Fruit fly (Drosophila melanogaster) whole organism, embryonic: Measurements from ENCODE around the gene armi.
A peak's percentile ranks its signal among the peaks of the same experiment; 100 is the strongest.

ENCODE experiments used
- Atf6 ChIP-seq: fragments of 200-800 bp; sonication (Bioruptor generic); IDR thresholded peaks from 2 replicates; pipeline ENCODE4 v1.3.6; 2022; ENCODE audit warnings: missing biosample characterization, missing genetic modification characterization
- Bgb ChIP-seq: fragments of 200-800 bp; sonication (Bioruptor generic); IDR thresholded peaks from 2 replicates; pipeline ENCODE4 v1.3.6; 2022; ENCODE audit warnings: missing biosample characterization, missing genetic modification characterization; ENCODE audit not compliant: partially characterized antibody
- C15 ChIP-seq: fragments of 200-800 bp; sonication (Bioruptor generic); IDR thresholded peaks from 3 replicates; pipeline ENCODE4 v1.3.6; 2022; ENCODE audit warnings: missing biosample characterization, missing genetic modification characterization
- CG1024 ChIP-seq: fragments of 200-800 bp; sonication (Bioruptor generic); IDR thresholded peaks from 2 replicates; pipeline ENCODE4 v1.3.6; 2022; ENCODE audit warnings: missing biosample characterization, missing genetic modification characterization
- CG10321 ChIP-seq: fragments of 200-800 bp; sonication (Bioruptor generic); IDR thresholded peaks from 2 replicates; pipeline ENCODE4 v1.3.6; 2022; ENCODE audit warnings: missing biosample characterization, missing genetic modification characterization
- CG10366 ChIP-seq: fragments of 200-800 bp; sonication (Bioruptor generic); IDR thresholded peaks from 2 replicates; pipeline ENCODE4 v1.3.6; 2022; ENCODE audit warnings: missing biosample characterization, missing genetic modification characterization
- CG11504 ChIP-seq: fragments of 200-800 bp; sonication (Bioruptor generic); optimal IDR thresholded peaks from 3 replicates; lab custom pipeline; 2019; ENCODE audit warnings: missing biosample characterization, mild to moderate bottlenecking, missing genetic modification characterization, moderate library complexity
- CG11695 ChIP-seq: fragments of 200-800 bp; sonication (Bioruptor generic); IDR thresholded peaks from 3 replicates; pipeline ENCODE4 v1.3.6; 2022; ENCODE audit warnings: missing biosample characterization, missing genetic modification characterization
- CG12071 ChIP-seq: fragments of 200-800 bp; sonication (Bioruptor generic); optimal IDR thresholded peaks from 3 replicates; lab custom pipeline; 2018; ENCODE audit warnings: missing biosample characterization, mild to moderate bottlenecking, missing genetic modification characterization
- CG12104 ChIP-seq: fragments of 200-800 bp; sonication (Bioruptor generic); optimal IDR thresholded peaks from 3 replicates; lab custom pipeline; 2016; ENCODE audit warnings: missing biosample characterization, missing genetic modification characterization
- CG12219 ChIP-seq: fragments of 200-800 bp; sonication (Bioruptor generic); optimal IDR thresholded peaks from 3 replicates; lab custom pipeline; 2018; ENCODE audit warnings: missing biosample characterization, mild to moderate bottlenecking, missing genetic modification characterization
- CG12744 ChIP-seq: fragments of 200-800 bp; sonication (Bioruptor generic); optimal IDR thresholded peaks from 2 replicates; lab custom pipeline; 2016; ENCODE audit warnings: missing biosample characterization, missing genetic modification characterization
- CG13123 ChIP-seq: fragments of 200-800 bp; sonication (Bioruptor generic); optimal IDR thresholded peaks from 2 replicates; lab custom pipeline; 2016; ENCODE audit warnings: missing biosample characterization, missing genetic modification characterization
- CG13287 ChIP-seq: fragments of 200-800 bp; sonication (Bioruptor generic); IDR thresholded peaks from 2 replicates; pipeline ENCODE4 v1.3.6; 2022; ENCODE audit warnings: missing biosample characterization, missing genetic modification characterization; ENCODE audit not compliant: partially characterized antibody
- CG15696 ChIP-seq: fragments of 200-800 bp; sonication (Bioruptor generic); optimal IDR thresholded peaks from 2 replicates; lab custom pipeline; 2019; ENCODE audit warnings: missing biosample characterization, mild to moderate bottlenecking, missing genetic modification characterization, moderate library complexity
- CG2116 ChIP-seq: fragments of 200-800 bp; sonication (Bioruptor generic); optimal IDR thresholded peaks from 3 replicates; lab custom pipeline; 2018; ENCODE audit warnings: missing biosample characterization, mild to moderate bottlenecking, missing genetic modification characterization
- CG30403 ChIP-seq: fragments of 200-800 bp; sonication (Bioruptor generic); optimal IDR thresholded peaks from 3 replicates; lab custom pipeline; 2016; ENCODE audit warnings: missing biosample characterization, missing genetic modification characterization
- CG33213 ChIP-seq: fragments of 200-800 bp; sonication (Bioruptor generic); optimal IDR thresholded peaks from 3 replicates; lab custom pipeline; 2016; ENCODE audit warnings: missing biosample characterization, missing genetic modification characterization
- CG33557 ChIP-seq: fragments of 200-800 bp; sonication (Bioruptor generic); optimal IDR thresholded peaks from 2 replicates; lab custom pipeline; 2019; ENCODE audit warnings: missing biosample characterization, mild to moderate bottlenecking, missing genetic modification characterization, moderate library complexity
- CG3838 ChIP-seq: fragments of 200-800 bp; sonication (Bioruptor generic); optimal IDR thresholded peaks from 3 replicates; lab custom pipeline; 2016; ENCODE audit warnings: missing biosample characterization, missing genetic modification characterization
- CG4424 ChIP-seq: fragments of 200-800 bp; sonication (Bioruptor generic); optimal IDR thresholded peaks from 3 replicates; lab custom pipeline; 2016; ENCODE audit warnings: missing biosample characterization, missing genetic modification characterization
- CG6689 ChIP-seq: fragments of 200-800 bp; sonication (Bioruptor generic); IDR thresholded peaks from 2 replicates; pipeline ENCODE4 v1.3.6; 2022; ENCODE audit warnings: missing biosample characterization, missing genetic modification characterization
- CG8281 ChIP-seq: fragments of 200-800 bp; sonication (Bioruptor generic); optimal IDR thresholded peaks from 2 replicates; lab custom pipeline; 2018; ENCODE audit warnings: missing biosample characterization, mild to moderate bottlenecking, missing genetic modification characterization, moderate library complexity
- D19A ChIP-seq: fragments of 200-800 bp; optimal IDR thresholded peaks from 3 replicates; lab custom pipeline; 2019; ENCODE audit warnings: missing biosample characterization, mild to moderate bottlenecking, missing genetic modification characterization, moderate library complexity
- D19B ChIP-seq: fragments of 200-800 bp; sonication (Bioruptor generic); optimal IDR thresholded peaks from 2 replicates; lab custom pipeline; 2017; ENCODE audit warnings: missing biosample characterization, mild to moderate bottlenecking, missing genetic modification characterization
- Dek ChIP-seq: fragments of 200-800 bp; sonication (Bioruptor generic); optimal IDR thresholded peaks from 3 replicates; lab custom pipeline; 2019; ENCODE audit warnings: missing biosample characterization, mild to moderate bottlenecking, missing genetic modification characterization, moderate library complexity
- Ets97D ChIP-seq: fragments of 200-800 bp; sonication (Bioruptor generic); optimal IDR thresholded peaks from 3 replicates; lab custom pipeline; 2016; ENCODE audit warnings: missing biosample characterization, missing genetic modification characterization
- Mad ChIP-seq: fragments of 200-800 bp; sonication (Bioruptor generic); optimal IDR thresholded peaks from 2 replicates; lab custom pipeline; 2016; ENCODE audit warnings: missing biosample characterization, missing genetic modification characterization
- Med ChIP-seq: fragments of 200-800 bp; sonication (Bioruptor generic); peaks from one replicate; lab custom pipeline; 2016; ENCODE audit warnings: missing biosample characterization, missing genetic modification characterization, mild to moderate bottlenecking, inconsistent platforms, moderate library complexity
- Mes4 ChIP-seq: fragments of 200-800 bp; sonication (Bioruptor generic); optimal IDR thresholded peaks from 2 replicates; lab custom pipeline; 2016; ENCODE audit warnings: missing biosample characterization, missing genetic modification characterization
- Rfx ChIP-seq: fragments of 200-800 bp; sonication (Bioruptor generic); IDR thresholded peaks from 2 replicates; pipeline ENCODE4 v1.3.6; 2022; ENCODE audit warnings: missing biosample characterization, missing genetic modification characterization
- al ChIP-seq: fragments of 200-800 bp; sonication (Bioruptor generic); IDR thresholded peaks from 2 replicates; pipeline ENCODE4 v1.3.6; 2022; ENCODE audit warnings: missing biosample characterization, missing genetic modification characterization
- disco-r ChIP-seq: fragments of 200-800 bp; sonication (Bioruptor generic); optimal IDR thresholded peaks from 2 replicates; lab custom pipeline; 2016; ENCODE audit warnings: missing biosample characterization, missing genetic modification characterization
- dmrt99B ChIP-seq: fragments of 200-800 bp; sonication (Bioruptor generic); optimal IDR thresholded peaks from 2 replicates; lab custom pipeline; 2018; ENCODE audit warnings: missing biosample characterization, mild to moderate bottlenecking, missing genetic modification characterization, moderate library complexity
- eyg ChIP-seq: fragments of 200-800 bp; sonication (Bioruptor generic); optimal IDR thresholded peaks from 3 replicates; lab custom pipeline; 2016; ENCODE audit warnings: missing biosample characterization, missing genetic modification characterization
- h ChIP-seq: fragments of >200 bp; optimal IDR thresholded peaks from 2 replicates; lab custom pipeline; 2017
- hb ChIP-seq: fragments of 200-800 bp; sonication (Bioruptor generic); IDR thresholded peaks from 3 replicates; pipeline ENCODE4 v1.3.6; 2022; ENCODE audit warnings: missing biosample characterization, missing genetic modification characterization; ENCODE audit not compliant: partially characterized antibody
- kah ChIP-seq: fragments of 200-800 bp; sonication (Bioruptor generic); optimal IDR thresholded peaks from 2 replicates; lab custom pipeline; 2018; ENCODE audit warnings: missing biosample characterization, mild to moderate bottlenecking, missing genetic modification characterization
- klu ChIP-seq: fragments of 200-800 bp; sonication (Bioruptor generic); IDR thresholded peaks from 2 replicates; pipeline ENCODE4 v1.3.6; 2022; ENCODE audit warnings: missing biosample characterization, missing genetic modification characterization
- lbe ChIP-seq: fragments of 200-800 bp; sonication (Bioruptor generic); optimal IDR thresholded peaks from 2 replicates; lab custom pipeline; 2016; ENCODE audit warnings: missing biosample characterization, mild to moderate bottlenecking, missing genetic modification characterization
- lola ChIP-seq, 3 experiments: fragments of >200 bp in 2 of 3; fragments of 200-800 bp in 1 of 3; sonication (Bioruptor generic) in 1 of 3; optimal IDR thresholded peaks; 2 replicates each; lab custom pipeline; 2017 to 2019; ENCODE audit warnings: missing biosample characterization in 3 of 3, missing genetic modification characterization in 3 of 3, mild to moderate bottlenecking in 1 of 3, moderate library complexity in 1 of 3
- mirr ChIP-seq: fragments of 200-800 bp; sonication (Bioruptor generic); optimal IDR thresholded peaks from 3 replicates; lab custom pipeline; 2018; ENCODE audit warnings: missing biosample characterization, mild to moderate bottlenecking, missing genetic modification characterization
- mld ChIP-seq: fragments of 200-800 bp; sonication (Bioruptor generic); IDR thresholded peaks from 3 replicates; pipeline ENCODE4 v1.3.6; 2022; ENCODE audit warnings: missing biosample characterization, missing genetic modification characterization; ENCODE audit not compliant: partially characterized antibody
- phol ChIP-seq: fragments of 200-800 bp; sonication (Bioruptor generic); optimal IDR thresholded peaks from 3 replicates; lab custom pipeline; 2018; ENCODE audit warnings: missing biosample characterization, mild to moderate bottlenecking, missing genetic modification characterization, moderate library complexity
- salm ChIP-seq: fragments of 200-800 bp; sonication (Bioruptor generic); optimal IDR thresholded peaks from 2 replicates; lab custom pipeline; 2018; ENCODE audit warnings: missing biosample characterization, mild to moderate bottlenecking, missing genetic modification characterization
- schlank ChIP-seq: fragments of 200-800 bp; sonication (Bioruptor generic); optimal IDR thresholded peaks from 2 replicates; lab custom pipeline; 2018; ENCODE audit warnings: missing biosample characterization, mild to moderate bottlenecking, missing genetic modification characterization
- scrt ChIP-seq: fragments of 200-800 bp; sonication (Bioruptor generic); optimal IDR thresholded peaks from 2 replicates; lab custom pipeline; 2018; ENCODE audit warnings: missing biosample characterization, mild to moderate bottlenecking, missing genetic modification characterization, moderate library complexity
- stc ChIP-seq: fragments of 200-800 bp; sonication (Bioruptor generic); IDR thresholded peaks from 2 replicates; pipeline ENCODE4 v1.3.6; 2022; ENCODE audit warnings: missing biosample characterization, missing genetic modification characterization
- stwl ChIP-seq: fragments of 200-800 bp; sonication (Bioruptor generic); optimal IDR thresholded peaks from 3 replicates; lab custom pipeline; 2018; ENCODE audit warnings: missing biosample characterization, mild to moderate bottlenecking, missing genetic modification characterization, moderate library complexity

Gene armi

DNA sequence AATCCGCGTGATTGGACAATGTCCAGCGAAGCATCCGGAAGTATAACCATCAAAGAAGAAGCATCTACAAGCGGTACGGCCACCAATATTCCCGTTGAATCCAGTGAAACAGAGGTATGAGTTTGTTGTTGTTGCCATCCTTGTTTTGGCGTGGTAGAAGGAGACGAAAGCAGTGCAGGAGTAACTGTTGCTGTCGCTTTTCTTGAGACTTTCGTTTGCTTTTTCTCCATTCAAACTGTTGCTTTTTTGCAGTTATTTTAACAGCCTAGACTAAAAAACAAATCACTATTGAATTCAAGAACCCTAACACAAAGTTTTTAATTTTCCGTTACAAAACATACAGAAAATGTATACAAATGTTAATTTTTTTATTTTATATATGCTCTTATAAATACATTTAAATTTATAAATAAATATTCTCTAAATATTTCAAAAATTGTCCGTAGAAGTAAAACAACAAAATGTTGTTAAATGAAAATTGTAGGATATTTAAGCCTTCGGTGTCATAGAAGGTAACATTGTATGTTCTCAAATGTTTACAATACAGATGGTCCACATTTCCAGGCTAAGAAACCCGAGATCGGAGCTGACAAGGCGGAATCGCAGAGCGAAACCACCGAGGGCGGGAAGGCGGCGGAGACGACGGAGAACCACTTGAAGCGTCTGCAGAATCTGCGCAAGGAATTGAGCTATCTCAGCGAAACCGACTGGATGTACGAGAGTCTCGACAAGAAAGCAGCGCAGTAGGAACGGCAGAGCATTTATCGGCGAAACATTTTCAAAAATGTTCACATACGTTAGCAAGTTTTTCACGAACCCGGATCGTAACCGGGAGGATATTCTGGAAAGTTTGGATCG lies 669 bp downstream of the armi start:
- TF ChIP-seq Med (GFP tag; lab: Kevin White, UChicago), result peak; percentile 37
- no peak for TF ChIP-seq C15
- no peak for TF ChIP-seq CG3838 (GFP tag; lab: Kevin White, UChicago)
- TF ChIP-seq CG10321 (GFP tag; lab: Robert Waterston, UW), result peak; percentile 69
- peak; percentile 70 for TF ChIP-seq scrt
- TF ChIP-seq D19A, result peak; percentile 5

DNA sequence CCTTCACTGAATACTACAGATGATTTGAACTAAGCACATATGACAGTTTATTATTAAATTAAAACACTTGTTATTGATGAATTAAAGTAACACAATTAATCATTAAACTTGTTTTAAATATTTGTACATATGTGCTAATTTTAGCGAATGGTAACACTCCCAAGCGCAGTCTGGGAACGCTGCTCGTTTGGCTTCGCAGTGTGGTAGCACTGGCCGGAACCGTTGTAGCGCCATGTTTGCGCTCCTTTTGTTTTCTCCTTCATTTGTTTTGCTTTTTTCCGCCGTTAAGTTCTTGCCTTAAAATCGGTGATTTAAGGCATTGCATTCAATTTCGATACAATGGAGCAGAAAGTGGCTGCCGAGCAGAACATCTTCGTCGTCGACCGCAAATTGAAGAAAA lies 5.1 kb downstream of the armi start, which contains the start of gene CycJ:
CycJ (plus strand) TSS at position 229 of the 400 bp plus-strand sequence.
- TF ChIP-seq Dek (tag; lab: Kevin White, UChicago) (no peak), CG8281 (tag; lab: Kevin White, UChicago) (no peak), CG30403 (no peak), stwl (tag; lab: Kevin White, UChicago) (peak; percentile 96), CG11695 (GFP tag; lab: Robert Waterston, UW) (no peak), lbe (GFP tag; lab: Kevin White, UChicago) (no peak), al (GFP tag; lab: Robert Waterston, UW) (no peak), Mad (no peak), kah (GFP tag; lab: Kevin White, UChicago) (no peak), CG1024 (GFP tag; lab: Robert Waterston, UW) (no peak), CG6689 (GFP tag; lab: Robert Waterston, UW) (no peak), CG33557 (GFP tag; lab: Kevin White, UChicago) (no peak), CG11504 (tag; lab: Kevin White, UChicago) (no peak), hb (GFP tag; lab: Robert Waterston, UW) (no peak), Rfx (GFP tag; lab: Robert Waterston, UW) (no peak), phol (peak; percentile 87), Mes4 (GFP tag; lab: Kevin White, UChicago) (no peak), mld (GFP tag; lab: Robert Waterston, UW) (no peak), salm (no peak), CG4424 (GFP tag; lab: Kevin White, UChicago) (no peak), CG12104 (GFP tag; lab: Kevin White, UChicago) (no peak), CG12219 (GFP tag; lab: Kevin White, UChicago) (no peak), CG15696 (tag; lab: Kevin White, UChicago) (no peak), mirr (GFP tag; lab: Kevin White, UChicago) (no peak), schlank (tag; lab: Kevin White, UChicago) (no peak), klu (GFP tag; lab: Robert Waterston, UW) (no peak), eyg (GFP tag; lab: Kevin White, UChicago) (no peak), disco-r (no peak), Atf6 (no peak), CG12071 (GFP tag; lab: Kevin White, UChicago) (no peak), lola (GFP tag; optimal IDR thresholded peaks at IDR 0.05; lab: Kevin White, UChicago) (no peak), dmrt99B (tag; lab: Kevin White, UChicago) (no peak), CG13287 (GFP tag; lab: Robert Waterston, UW) (peak; percentile 13; the same call in 1 of the 2 replicates), D19B (no peak), CG10366 (GFP tag; lab: Robert Waterston, UW) (no peak), stc (GFP tag; lab: Robert Waterston, UW) (no peak), Bgb (GFP tag; lab: Robert Waterston, UW) (0 out of 2 replicates have a peak, but pooled peaks have one; percentile 7), Ets97D (GFP tag; lab: Kevin White, UChicago) (peak; percentile 61), CG12744 (GFP tag; lab: Kevin White, UChicago) (no peak), CG13123 (GFP tag; lab: Kevin White, UChicago) (no peak), h (lab: Kevin White, UChicago) (no peak), CG2116 (GFP tag; lab: Kevin White, UChicago) (no peak), CG33213 (no peak)
